Worm (Caenorhabditis elegans) whole organism, young adult: ENCODE data around the gene C09B9.7.
"Not testable (repeated sequence)": the region's sequence is repeated elsewhere in the genome, so short reads cannot be mapped to it uniquely, and the experiment has no call there.

Experiments
- B0336.3 ChIP-seq: fragments of 200-800 bp; sonication (Bioruptor generic); IDR thresholded peaks from 2 replicates; pipeline ENCODE4 v1.3.6; 2022; ENCODE audit warnings: missing genetic modification characterization, missing compliant biosample characterization
- F23B12.7 ChIP-seq: sonication (generic microtip); optimal IDR thresholded peaks from 2 replicates; lab custom pipeline; 2017; ENCODE audit warnings: missing genetic modification characterization, mild to moderate bottlenecking, missing compliant biosample characterization, antibody characterized with exemption, moderate library complexity; ENCODE audit not compliant: insufficient read depth
- F33H1.4 ChIP-seq: fragments of 200-800 bp; sonication (Bioruptor generic); IDR thresholded peaks from 2 replicates; pipeline ENCODE4 v1.3.6; 2022; ENCODE audit warnings: missing genetic modification reagents, missing genetic modification characterization, missing compliant biosample characterization
- F37B4.10 ChIP-seq: fragments of 200-800 bp; sonication (Bioruptor generic); IDR thresholded peaks from 2 replicates; pipeline ENCODE4 v1.3.6; 2022; ENCODE audit warnings: missing genetic modification characterization, missing compliant biosample characterization
- F55B11.4 ChIP-seq: sonication (generic microtip); optimal IDR thresholded peaks from 2 replicates; lab custom pipeline; 2016; ENCODE audit warnings: missing compliant biosample characterization, missing genetic modification characterization, borderline replicate concordance; ENCODE audit not compliant: insufficient read depth
- K12H6.12 ChIP-seq: fragments of 200-800 bp; sonication (Bioruptor generic); optimal IDR thresholded peaks from 2 replicates; lab custom pipeline; 2018; ENCODE audit warnings: mild to moderate bottlenecking, missing genetic modification characterization, missing compliant biosample characterization
- Y56A3A.18 ChIP-seq: fragments of 200-800 bp; sonication (Bioruptor generic); IDR thresholded peaks from 2 replicates; pipeline ENCODE4 v1.3.6; 2022; ENCODE audit warnings: missing genetic modification reagents, missing genetic modification characterization, missing compliant biosample characterization
- Y67H2A.10 ChIP-seq: fragments of 200-800 bp; sonication (Bioruptor generic); conservative IDR thresholded peaks from 2 replicates; pipeline ENCODE4 v1.3.6; 2022; ENCODE audit warnings: missing genetic modification reagents, missing genetic modification characterization, missing compliant biosample characterization
- aptf-2 ChIP-seq: fragments of 200-800 bp; sonication (Bioruptor generic); conservative IDR thresholded peaks from 2 replicates; pipeline ENCODE4 v1.3.6; 2022; ENCODE audit warnings: missing genetic modification reagents, missing genetic modification characterization, missing compliant biosample characterization
- ceh-100 ChIP-seq: fragments of 200-800 bp; sonication (Bioruptor generic); IDR thresholded peaks from 2 replicates; pipeline ENCODE4 v1.3.6; 2022; ENCODE audit warnings: missing genetic modification reagents, missing genetic modification characterization, missing compliant biosample characterization
- dox-1 ChIP-seq: fragments of 200-800 bp; sonication (Bioruptor generic); IDR thresholded peaks from 2 replicates; pipeline ENCODE4 v1.3.6; 2022; ENCODE audit warnings: missing genetic modification reagents, missing genetic modification characterization, missing compliant biosample characterization
- dpff-1 ChIP-seq: sonication (generic microtip); optimal IDR thresholded peaks from 2 replicates; lab custom pipeline; 2017; ENCODE audit warnings: mild to moderate bottlenecking, missing genetic modification characterization, missing compliant biosample characterization
- egl-44 ChIP-seq: fragments of 200-800 bp; sonication (Bioruptor generic); IDR thresholded peaks from 2 replicates; pipeline ENCODE4 v1.3.6; 2022; ENCODE audit warnings: missing genetic modification reagents, missing genetic modification characterization, missing compliant biosample characterization
- ekl-4 ChIP-seq: fragments of 200-800 bp; sonication (Bioruptor generic); IDR thresholded peaks from 2 replicates; pipeline ENCODE4 v1.3.6; 2022; ENCODE audit warnings: missing genetic modification reagents, missing genetic modification characterization, missing compliant biosample characterization
- gei-17 ChIP-seq: fragments of 200-800 bp; sonication (Bioruptor generic); optimal IDR thresholded peaks from 2 replicates; lab custom pipeline; 2018; ENCODE audit warnings: mild to moderate bottlenecking, missing genetic modification characterization, missing compliant biosample characterization
- him-1 ChIP-seq: sonication (generic microtip); optimal IDR thresholded peaks from 2 replicates; lab custom pipeline; 2016; ENCODE audit warnings: missing genotype, missing genetic modification reagents, missing genetic modification characterization, missing compliant biosample characterization
- hmg-1.2 ChIP-seq: fragments of 200-800 bp; sonication (Bioruptor generic); IDR thresholded peaks from 2 replicates; pipeline ENCODE4 v1.3.6; 2022; ENCODE audit warnings: missing genetic modification reagents, missing genetic modification characterization, missing compliant biosample characterization
- hmg-20 ChIP-seq: fragments of 200-800 bp; sonication (Bioruptor generic); IDR thresholded peaks from 2 replicates; pipeline ENCODE4 v1.3.6; 2022; ENCODE audit warnings: missing genetic modification reagents, missing genetic modification characterization, missing compliant biosample characterization
- lag-1 ChIP-seq: fragments of 200-800 bp; sonication (Bioruptor generic); IDR thresholded peaks from 2 replicates; pipeline ENCODE4 v1.3.6; 2022; ENCODE audit warnings: missing genetic modification reagents, missing genetic modification characterization, missing compliant biosample characterization
- nhr-27 ChIP-seq: fragments of 200-800 bp; sonication (Bioruptor generic); optimal IDR thresholded peaks from 2 replicates; lab custom pipeline; 2018; ENCODE audit warnings: mild to moderate bottlenecking, missing genetic modification characterization, moderate library complexity, missing compliant biosample characterization
- nhr-80 ChIP-seq: sonication (generic microtip); optimal IDR thresholded peaks from 2 replicates; lab custom pipeline; 2016; ENCODE audit warnings: missing genetic modification characterization, missing compliant biosample characterization
- pha-4 ChIP-seq: fragments of 150-350 bp; sonication (generic microtip); optimal IDR thresholded peaks from 2 replicates; lab custom pipeline; 2014; ENCODE audit warnings: missing biosample characterization, missing genetic modification reagents, missing genetic modification characterization
- rcor-1 ChIP-seq: fragments of 200-800 bp; sonication (Bioruptor generic); IDR thresholded peaks from 2 replicates; pipeline ENCODE4 v1.3.6; 2022; ENCODE audit warnings: missing genetic modification reagents, missing genetic modification characterization, missing compliant biosample characterization
- sdz-38 ChIP-seq: sonication (generic microtip); optimal IDR thresholded peaks from 2 replicates; lab custom pipeline; 2016; ENCODE audit warnings: missing genotype, missing genetic modification characterization, missing compliant biosample characterization
- snpc-1.1 ChIP-seq: sonication (generic microtip); optimal IDR thresholded peaks from 2 replicates; lab custom pipeline; 2017; ENCODE audit warnings: missing genetic modification characterization, mild to moderate bottlenecking, missing compliant biosample characterization, antibody characterized with exemption, moderate library complexity, missing genotype, missing genetic modification reagents; ENCODE audit not compliant: insufficient read depth
- snpc-3.4 ChIP-seq: sonication (generic microtip); optimal IDR thresholded peaks from 2 replicates; lab custom pipeline; 2017; ENCODE audit warnings: missing genetic modification characterization, mild to moderate bottlenecking, missing compliant biosample characterization, antibody characterized with exemption, moderate library complexity, missing genotype, missing genetic modification reagents
- snpc-4 ChIP-seq, 5 experiments: fragments of 150-350 bp in 1 of 5; sonication (generic microtip) in 4 of 5; optimal IDR thresholded peaks; 2 replicates each; lab custom pipeline; 2014 to 2018; ENCODE audit warnings: missing genetic modification characterization in 5 of 5, missing biosample characterization in 3 of 5, antibody characterized with exemption in 2 of 5, mild to moderate bottlenecking in 2 of 5, missing compliant biosample characterization in 2 of 5, missing genotype in 2 of 5, moderate library complexity in 2 of 5, missing genetic modification reagents in 1 of 5
- somi-1 ChIP-seq: fragments of 200-800 bp; sonication (Bioruptor generic); optimal IDR thresholded peaks from 2 replicates; lab custom pipeline; 2018; ENCODE audit warnings: mild to moderate bottlenecking, missing genetic modification characterization, missing compliant biosample characterization
- sptf-2 ChIP-seq: fragments of 200-800 bp; sonication (Bioruptor generic); optimal IDR thresholded peaks from 2 replicates; lab custom pipeline; 2018; ENCODE audit warnings: mild to moderate bottlenecking, missing genetic modification characterization, missing compliant biosample characterization
- tbx-9 ChIP-seq: sonication (generic microtip); optimal IDR thresholded peaks from 2 replicates; lab custom pipeline; 2016; ENCODE audit warnings: borderline replicate concordance, missing genetic modification characterization, inconsistent platforms, missing compliant biosample characterization
- zfh-2 ChIP-seq: fragments of 200-800 bp; sonication (Bioruptor generic); conservative IDR thresholded peaks from 2 replicates; pipeline ENCODE4 v1.3.6; 2022; ENCODE audit warnings: missing genetic modification reagents, missing genetic modification characterization, missing compliant biosample characterization
- ztf-25 ChIP-seq: fragments of 200-800 bp; sonication (Bioruptor generic); IDR thresholded peaks from 2 replicates; pipeline ENCODE4 v1.3.6; 2022; ENCODE audit warnings: missing genetic modification reagents, missing genetic modification characterization, missing compliant biosample characterization
- ztf-28 ChIP-seq: fragments of 200-800 bp; sonication (Bioruptor generic); IDR thresholded peaks from 2 replicates; pipeline ENCODE4 v1.3.6; 2022; ENCODE audit warnings: missing genetic modification reagents, missing genetic modification characterization, missing compliant biosample characterization

C09B9.7 gene

ce11 chrIV:5063297-5063696, 2.4 kb upstream of the C09B9.7 start (continued):
- TF ChIP-seq snpc-4 (GFP tag; optimal IDR thresholded peaks at IDR 0.05; lab: Kevin White, UChicago) (peak; percentile 94), snpc-4 (tag; optimal IDR thresholded peaks at IDR 0.05; lab: Kevin White, UChicago) (peak; percentile 95 to 98 (median 96)), hmg-1.2 (GFP tag; lab: Robert Waterston, UW) (peak; percentile 75), K12H6.12 (tag; lab: Kevin White, UChicago) (no peak), B0336.3 (GFP tag; lab: Robert Waterston, UW) (no peak), rcor-1 (GFP tag; lab: Robert Waterston, UW) (peak; percentile 54; the same call in 1 of the 2 replicates), hmg-20 (GFP tag; lab: Robert Waterston, UW) (no peak), dpff-1 (tag; lab: Kevin White, UChicago) (no peak), pha-4 (tag; lab: Kevin White, UChicago) (no peak), lag-1 (GFP tag; lab: Robert Waterston, UW) (no peak), egl-44 (GFP tag; lab: Robert Waterston, UW) (no peak), nhr-27 (tag; lab: Kevin White, UChicago) (no peak), somi-1 (no peak), dox-1 (no peak; the same call in none of the 2 replicates), zfh-2 (no peak), nhr-80 (tag; lab: Kevin White, UChicago) (no peak), ztf-25 (no peak), ceh-100 (GFP tag; lab: Robert Waterston, UW) (no peak), F33H1.4 (GFP tag; lab: Robert Waterston, UW) (peak; percentile 38), snpc-3.4 (tag; lab: Kevin White, UChicago) (peak; percentile 57), F23B12.7 (tag; lab: Kevin White, UChicago) (peak; percentile 34), F55B11.4 (no peak), tbx-9 (tag; lab: Kevin White, UChicago) (no peak), him-1 (tag; lab: Kevin White, UChicago) (peak; percentile 74), Y56A3A.18 (0 out of 2 replicates have a peak, but pooled peaks have one; percentile 60), aptf-2 (GFP tag; lab: Robert Waterston, UW) (no peak), gei-17 (no peak), sdz-38 (tag; lab: Kevin White, UChicago) (no peak), snpc-1.1 (peak; percentile 93), Y67H2A.10 (0 out of 2 replicates have a peak, but pooled peaks have one; percentile 7), ekl-4 (GFP tag; lab: Robert Waterston, UW) (0 out of 2 replicates have a peak, but pooled peaks have one; percentile 44)

- not testable (repeated sequence) for TF ChIP-seq sptf-2 (GFP tag; lab: Kevin White, UChicago); ztf-28 (GFP tag; lab: Robert Waterston, UW); F37B4.10 (GFP tag; lab: Robert Waterston, UW)
These were observed 1.4 kb upstream of the C09B9.7 start, which contains the start of gene msp-57 for ce11 chrIV:5062278-5062677. msp-57 (plus strand) TSS chrIV:5062578.

ce11 chrIV:5055964-5056588, 4.8 kb downstream of the C09B9.7 start, which contains the start of gene msp-55:
msp-55 (minus strand) TSS chrIV:5056014.
- no peak for TF ChIP-seq sptf-2 (GFP tag; lab: Kevin White, UChicago)
